Fruit fly (Drosophila melanogaster): ENCODE results near the gene CG9759.

CG9759 gene

DNA sequence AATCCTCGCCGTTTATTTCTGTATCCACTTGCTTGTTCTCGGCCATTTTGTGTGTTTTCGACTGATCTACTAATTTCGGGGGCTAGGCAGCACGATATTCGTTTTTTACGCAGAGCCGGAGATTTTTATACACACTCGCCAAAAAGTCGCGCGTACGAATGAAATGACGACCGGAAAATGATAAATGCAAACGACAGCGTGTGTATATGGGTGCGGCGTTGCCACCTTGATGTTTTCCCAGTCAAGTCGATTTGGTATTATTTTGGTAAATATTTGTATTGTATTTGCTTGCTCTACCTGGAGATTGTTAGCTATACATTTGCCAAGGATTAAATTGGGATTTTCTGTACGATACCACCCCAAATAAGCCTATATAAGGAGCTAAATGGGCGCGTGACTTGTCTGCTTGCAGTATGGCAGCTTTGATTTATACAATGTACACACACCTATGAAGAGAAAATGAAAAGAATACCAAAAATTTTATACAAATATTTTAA, 36.9 kb upstream of the CG9759 start, which contains the start of gene sqd (continued):
- TF ChIP-seq CG13287 (GFP tag; IDR thresholded peaks at IDR 0.05; ENCODE audit: partially characterized antibody) (peak; percentile 7; the same call in 1 of the 2 replicates), CG1024 (GFP tag; IDR thresholded peaks at IDR 0.05) (no peak), CG4617 (GFP tag; optimal IDR thresholded peaks at IDR 0.05; ENCODE audit: borderline replicate concordance) (peak; percentile 72), nerfin-2 (GFP tag; IDR thresholded peaks at IDR 0.05; ENCODE audit: partially characterized antibody) (no peak), Mad (GFP tag; optimal IDR thresholded peaks at IDR 0.05) (peak; percentile 25), Ravus (GFP tag; IDR thresholded peaks at IDR 0.05) (no peak), CG31224 (GFP tag; IDR thresholded peaks at IDR 0.05) (no peak), Hsf (GFP tag; optimal IDR thresholded peaks at IDR 0.05) (peak; percentile 32), CG16779 (GFP tag; IDR thresholded peaks at IDR 0.05) (no peak), CG14710 (tag; optimal IDR thresholded peaks at IDR 0.05) (peak; percentile 99), CG18764 (GFP tag; optimal IDR thresholded peaks at IDR 0.05) (peak; percentile 19), CG8944 (GFP tag; optimal IDR thresholded peaks at IDR 0.05) (peak; percentile 14), CG4820 (GFP tag; optimal IDR thresholded peaks at IDR 0.05) (peak; percentile 22), caup (GFP tag; optimal IDR thresholded peaks at IDR 0.05; ENCODE audit: severe bottlenecking) (peak; percentile 61), vvl (GFP tag; IDR thresholded peaks at IDR 0.05) (peak; percentile 53), Deaf1 (tag; optimal IDR thresholded peaks at IDR 0.05) (peak; percentile 17), zfh1 (GFP tag; IDR thresholded peaks at IDR 0.05) (peak; percentile 36; the same call in 1 of the 3 replicates), chif (GFP tag; optimal IDR thresholded peaks at IDR 0.05) (peak; percentile 16 to 26), CG15514 (GFP tag; optimal IDR thresholded peaks at IDR 0.05) (peak; percentile 64), pb (GFP tag; optimal IDR thresholded peaks at IDR 0.05) (no peak), Aef1 (GFP tag; IDR thresholded peaks at IDR 0.05) (no peak), Xbp1 (GFP tag; optimal IDR thresholded peaks at IDR 0.05) (peak; percentile 49), trem (tag; optimal IDR thresholded peaks at IDR 0.05) (peak; percentile 63), emc (GFP tag; optimal IDR thresholded peaks at IDR 0.05) (no peak), CG12104 (GFP tag; optimal IDR thresholded peaks at IDR 0.05) (no peak), E2f1 (GFP tag; IDR thresholded peaks at IDR 0.05) (peak; percentile 44; the same call in 1 of the 2 replicates), pita (GFP tag; optimal IDR thresholded peaks at IDR 0.05) (no peak), D19B (GFP tag; optimal IDR thresholded peaks at IDR 0.05) (peak; percentile 13), ham (GFP tag; IDR thresholded peaks at IDR 0.05) (no peak), chm (GFP tag; IDR thresholded peaks at IDR 0.05) (no peak), Doc2 (GFP tag; IDR thresholded peaks at IDR 0.05) (no peak), peb (GFP tag; IDR thresholded peaks at IDR 0.05) (0 out of 2 replicates have a peak, but pooled peaks have one; percentile 16), CG12071 (GFP tag; optimal IDR thresholded peaks at IDR 0.05) (no peak), Optix (GFP tag; IDR thresholded peaks at IDR 0.05) (no peak), CG9215 (GFP tag; IDR thresholded peaks at IDR 0.05) (no peak), CG11723 (GFP tag; optimal IDR thresholded peaks at IDR 0.05) (peak; percentile 15), CG11247 (GFP tag; IDR thresholded peaks at IDR 0.05) (no peak), Mes4 (GFP tag; optimal IDR thresholded peaks at IDR 0.05) (peak; percentile 62), Max (GFP tag; optimal IDR thresholded peaks at IDR 0.05) (peak; percentile 82), CG9727 (GFP tag; optimal IDR thresholded peaks at IDR 0.05) (peak; percentile 61), CG7839 (tag; optimal IDR thresholded peaks at IDR 0.05) (peak; percentile 11), gro (GFP tag; optimal IDR thresholded peaks at IDR 0.05) (peak; percentile 49), CG8388 (GFP tag; optimal IDR thresholded peaks at IDR 0.05) (peak; percentile 43), CG5953 (GFP tag; IDR thresholded peaks at IDR 0.05) (no peak), CG16813 (GFP tag; IDR thresholded peaks at IDR 0.05; ENCODE audit: partially characterized antibody) (0 out of 3 replicates have a peak, but pooled peaks have one; percentile 28), btn (GFP tag; optimal IDR thresholded peaks at IDR 0.05) (peak; percentile 57), CG30020 (tag; optimal IDR thresholded peaks at IDR 0.05) (peak; percentile 93), Dll (GFP tag; IDR thresholded peaks at IDR 0.05; ENCODE audit: partially characterized antibody) (no peak), CG14965 (GFP tag; optimal IDR thresholded peaks at IDR 0.05; ENCODE audit: borderline replicate concordance) (no peak), Rx (GFP tag; IDR thresholded peaks at IDR 0.05) (no peak), CG6254 (GFP tag; optimal IDR thresholded peaks at IDR 0.05) (peak; percentile 23)

All from whole organism, embryonic.